Fruit fly (Drosophila melanogaster) whole organism, embryonic: ENCODE measurements around the gene Bap60.

Experiments used
- Ada2b ChIP-seq: fragments of 200-800 bp; sonication (Bioruptor generic); IDR thresholded peaks from 2 replicates; pipeline ENCODE4 v1.3.6; 2022; ENCODE audit warnings: missing biosample characterization, missing genetic modification characterization
- Asciz ChIP-seq: fragments of 200-800 bp; sonication (Bioruptor generic); optimal IDR thresholded peaks from 2 replicates; lab custom pipeline; 2017; ENCODE audit warnings: missing biosample characterization, mild to moderate bottlenecking, missing genetic modification characterization, missing genetic modification reagents
- Bgb ChIP-seq: fragments of 200-800 bp; sonication (Bioruptor generic); IDR thresholded peaks from 2 replicates; pipeline ENCODE4 v1.3.6; 2022; ENCODE audit warnings: missing biosample characterization, missing genetic modification characterization; ENCODE audit not compliant: partially characterized antibody
- BtbVII ChIP-seq: fragments of 200-800 bp; sonication (Bioruptor generic); optimal IDR thresholded peaks from 3 replicates; lab custom pipeline; 2017; ENCODE audit warnings: missing biosample characterization, mild to moderate bottlenecking, missing genetic modification characterization
- CG10543 ChIP-seq: fragments of 200-800 bp; sonication (Bioruptor generic); optimal IDR thresholded peaks from 3 replicates; lab custom pipeline; 2017; ENCODE audit warnings: missing biosample characterization, mild to moderate bottlenecking, missing genetic modification characterization, moderate library complexity
- CG12744 ChIP-seq: fragments of 200-800 bp; sonication (Bioruptor generic); optimal IDR thresholded peaks from 2 replicates; lab custom pipeline; 2016; ENCODE audit warnings: missing biosample characterization, missing genetic modification characterization
- CG12942 ChIP-seq: fragments of 200-800 bp; sonication (Bioruptor generic); optimal IDR thresholded peaks from 3 replicates; lab custom pipeline; 2016; ENCODE audit warnings: missing biosample characterization, missing genetic modification characterization
- CG17359 ChIP-seq: fragments of 200-800 bp; sonication (Bioruptor generic); optimal IDR thresholded peaks from 3 replicates; lab custom pipeline; 2018; ENCODE audit warnings: missing biosample characterization, mild to moderate bottlenecking, missing genetic modification characterization, moderate library complexity
- CG17612 ChIP-seq: fragments of 200-800 bp; sonication (Bioruptor generic); IDR thresholded peaks from 2 replicates; pipeline ENCODE4 v1.3.6; 2022; ENCODE audit warnings: missing biosample characterization, missing genetic modification characterization
- CG18619 ChIP-seq: fragments of 200-800 bp; sonication (Bioruptor generic); optimal IDR thresholded peaks from 3 replicates; lab custom pipeline; 2017; ENCODE audit warnings: missing biosample characterization, mild to moderate bottlenecking, missing genetic modification characterization
- CG2129 ChIP-seq: fragments of 200-800 bp; sonication (Bioruptor generic); IDR thresholded peaks from 2 replicates; pipeline ENCODE4 v1.3.6; 2022; ENCODE audit warnings: missing biosample characterization, missing genetic modification characterization; ENCODE audit not compliant: partially characterized antibody
- CG33557 ChIP-seq: fragments of 200-800 bp; sonication (Bioruptor generic); optimal IDR thresholded peaks from 2 replicates; lab custom pipeline; 2019; ENCODE audit warnings: missing biosample characterization, mild to moderate bottlenecking, missing genetic modification characterization, moderate library complexity
- CG3847 ChIP-seq: fragments of 200-800 bp; sonication (Bioruptor generic); IDR thresholded peaks from 2 replicates; pipeline ENCODE4 v1.3.6; 2022; ENCODE audit warnings: missing biosample characterization, missing genetic modification characterization
- CG4707 ChIP-seq: fragments of 200-800 bp; sonication (Bioruptor generic); optimal IDR thresholded peaks from 2 replicates; lab custom pipeline; 2018; ENCODE audit warnings: missing biosample characterization, mild to moderate bottlenecking, missing genetic modification characterization, moderate library complexity
- CG4820 ChIP-seq: fragments of 200-800 bp; sonication (Bioruptor generic); optimal IDR thresholded peaks from 3 replicates; lab custom pipeline; 2016; ENCODE audit warnings: missing biosample characterization, missing genetic modification characterization
- D19B ChIP-seq: fragments of 200-800 bp; sonication (Bioruptor generic); optimal IDR thresholded peaks from 2 replicates; lab custom pipeline; 2017; ENCODE audit warnings: missing biosample characterization, mild to moderate bottlenecking, missing genetic modification characterization
- Dbx ChIP-seq: fragments of 200-800 bp; sonication (Bioruptor generic); IDR thresholded peaks from 3 replicates; pipeline ENCODE4 v1.3.6; 2022; ENCODE audit warnings: missing biosample characterization, missing genetic modification characterization
- Eip74EF ChIP-seq, 2 experiments: fragments of 200-800 bp in 1 of 2; fragments of >200 bp in 1 of 2; sonication (Bioruptor generic) in 1 of 2; optimal IDR thresholded peaks; 2 replicates each; lab custom pipeline; 2017 to 2019; ENCODE audit warnings: missing biosample characterization in 2 of 2, missing genetic modification characterization in 2 of 2, mild to moderate bottlenecking in 1 of 2, moderate library complexity in 1 of 2
- Ets97D ChIP-seq: fragments of 200-800 bp; sonication (Bioruptor generic); optimal IDR thresholded peaks from 3 replicates; lab custom pipeline; 2016; ENCODE audit warnings: missing biosample characterization, missing genetic modification characterization
- H15 ChIP-seq: fragments of 200-800 bp; sonication (Bioruptor generic); IDR thresholded peaks from 3 replicates; pipeline ENCODE4 v1.3.6; 2022; ENCODE audit warnings: missing biosample characterization, missing genetic modification characterization
- HLH54F ChIP-seq: fragments of 200-800 bp; sonication (Bioruptor generic); optimal IDR thresholded peaks from 3 replicates; lab custom pipeline; 2016; ENCODE audit warnings: missing biosample characterization, missing genetic modification characterization
- Hsf ChIP-seq: fragments of 200-800 bp; sonication (Bioruptor generic); optimal IDR thresholded peaks from 3 replicates; lab custom pipeline; 2016; ENCODE audit warnings: missing biosample characterization, missing genetic modification characterization
- Opbp ChIP-seq: fragments of 200-800 bp; sonication (Bioruptor generic); IDR thresholded peaks from 3 replicates; pipeline ENCODE4 v1.3.6; 2022; ENCODE audit warnings: missing biosample characterization, missing genetic modification characterization; ENCODE audit not compliant: partially characterized antibody
- Sin3A ChIP-seq: fragments of >200 bp; optimal IDR thresholded peaks from 2 replicates; lab custom pipeline; 2018
- Sox102F ChIP-seq: fragments of 200-800 bp; sonication (Bioruptor generic); optimal IDR thresholded peaks from 2 replicates; lab custom pipeline; 2018; ENCODE audit warnings: missing biosample characterization, mild to moderate bottlenecking, missing genetic modification characterization, moderate library complexity
- Ssrp ChIP-seq: fragments of 200-800 bp; sonication (Bioruptor generic); optimal IDR thresholded peaks from 2 replicates; lab custom pipeline; 2018; ENCODE audit warnings: missing biosample characterization, mild to moderate bottlenecking, missing genetic modification characterization, moderate library complexity
- Xbp1 ChIP-seq: fragments of 200-800 bp; sonication (Bioruptor generic); optimal IDR thresholded peaks from 3 replicates; lab custom pipeline; 2016; ENCODE audit warnings: missing biosample characterization, mild to moderate bottlenecking, missing genetic modification characterization
- amos ChIP-seq: fragments of 200-800 bp; sonication (Bioruptor generic); IDR thresholded peaks from 2 replicates; pipeline ENCODE4 v1.3.6; 2022; ENCODE audit warnings: missing biosample characterization, missing genetic modification characterization; ENCODE audit not compliant: partially characterized antibody
- btn ChIP-seq: fragments of 200-800 bp; sonication (Bioruptor generic); optimal IDR thresholded peaks from 2 replicates; lab custom pipeline; 2016; ENCODE audit warnings: missing biosample characterization, missing genetic modification characterization
- eve ChIP-seq, 2 experiments: fragments of >200 bp; optimal IDR thresholded peaks; 2 replicates each; lab custom pipeline; 2017; ENCODE audit warnings: missing biosample characterization in 2 of 2, missing genetic modification characterization in 2 of 2
- eyg ChIP-seq: fragments of 200-800 bp; sonication (Bioruptor generic); optimal IDR thresholded peaks from 3 replicates; lab custom pipeline; 2016; ENCODE audit warnings: missing biosample characterization, missing genetic modification characterization
- fu2 ChIP-seq: fragments of 200-800 bp; sonication (Bioruptor generic); optimal IDR thresholded peaks from 2 replicates; lab custom pipeline; 2016; ENCODE audit warnings: missing biosample characterization, missing genetic modification characterization
- h ChIP-seq: fragments of >200 bp; optimal IDR thresholded peaks from 2 replicates; lab custom pipeline; 2017
- hth ChIP-seq: fragments of >200 bp; optimal IDR thresholded peaks from 2 replicates; lab custom pipeline; 2017; ENCODE audit warnings: inconsistent platforms
- nerfin-1 ChIP-seq: fragments of 200-800 bp; sonication (Bioruptor generic); optimal IDR thresholded peaks from 3 replicates; lab custom pipeline; 2019; ENCODE audit warnings: missing biosample characterization, mild to moderate bottlenecking, missing genetic modification characterization, moderate library complexity
- nerfin-2 ChIP-seq: fragments of 200-800 bp; sonication (Bioruptor generic); IDR thresholded peaks from 2 replicates; pipeline ENCODE4 v1.3.6; 2022; ENCODE audit warnings: missing biosample characterization, missing genetic modification characterization; ENCODE audit not compliant: partially characterized antibody
- odd ChIP-seq: fragments of 200-800 bp; sonication (Bioruptor generic); optimal IDR thresholded peaks from 2 replicates; lab custom pipeline; 2017; ENCODE audit warnings: missing biosample characterization, mild to moderate bottlenecking, missing genetic modification characterization
- prd ChIP-seq, 3 experiments: fragments of >200 bp in 2 of 3; fragments of 200-800 bp in 1 of 3; sonication (Bioruptor generic) in 1 of 3; optimal IDR thresholded peaks in 2 of 3; IDR thresholded peaks in 1 of 3; 2 replicates in 2 of 3; 3 replicates in 1 of 3; pipeline versions ENCODE4 v1.3.6 to Lab custom; 2017 to 2022; ENCODE audit warnings: missing biosample characterization in 1 of 3, missing genetic modification characterization in 1 of 3
- row ChIP-seq: fragments of 200-800 bp; sonication (Bioruptor generic); IDR thresholded peaks from 3 replicates; pipeline ENCODE4 v1.3.6; 2022; ENCODE audit warnings: missing biosample characterization, missing genetic modification characterization
- run ChIP-seq: fragments of 200-800 bp; sonication (Bioruptor generic); optimal IDR thresholded peaks from 3 replicates; lab custom pipeline; 2018; ENCODE audit warnings: missing biosample characterization, mild to moderate bottlenecking, missing genetic modification characterization
- sens-2 ChIP-seq: fragments of 200-800 bp; sonication (Bioruptor generic); IDR thresholded peaks from 2 replicates; pipeline ENCODE4 v1.3.6; 2022; ENCODE audit warnings: missing biosample characterization, missing genetic modification characterization
- sisA ChIP-seq: fragments of 200-800 bp; sonication (Bioruptor generic); IDR thresholded peaks from 2 replicates; pipeline ENCODE4 v1.3.6; 2022; ENCODE audit warnings: missing biosample characterization, missing genetic modification characterization
- sr ChIP-seq: fragments of 200-800 bp; sonication (Bioruptor generic); IDR thresholded peaks from 3 replicates; pipeline ENCODE4 v1.3.6; 2022; ENCODE audit warnings: missing biosample characterization, missing genetic modification characterization
- stc ChIP-seq: fragments of 200-800 bp; sonication (Bioruptor generic); IDR thresholded peaks from 2 replicates; pipeline ENCODE4 v1.3.6; 2022; ENCODE audit warnings: missing biosample characterization, missing genetic modification characterization
- trh ChIP-seq: fragments of 200-800 bp; sonication (Bioruptor generic); optimal IDR thresholded peaks from 2 replicates; lab custom pipeline; 2016; ENCODE audit warnings: missing biosample characterization, missing genetic modification characterization
- unc-4 ChIP-seq: fragments of 200-800 bp; sonication (Bioruptor generic); IDR thresholded peaks from 2 replicates; pipeline ENCODE4 v1.3.6; 2022; ENCODE audit warnings: missing biosample characterization, missing genetic modification characterization; ENCODE audit not compliant: partially characterized antibody
- vnd ChIP-seq: fragments of 200-800 bp; sonication (Bioruptor generic); IDR thresholded peaks from 3 replicates; pipeline ENCODE4 v1.3.6; 2022; ENCODE audit warnings: missing biosample characterization, missing genetic modification characterization; ENCODE audit not compliant: partially characterized antibody
- zf30C ChIP-seq: fragments of 200-800 bp; sonication (Bioruptor generic); optimal IDR thresholded peaks from 3 replicates; lab custom pipeline; 2018; ENCODE audit warnings: missing biosample characterization, mild to moderate bottlenecking, missing genetic modification characterization

The Bap60 gene

dm6 chrX:13154783-13155182 lies 4.5 kb downstream of the Bap60 start, which contains the start of the genes CG4318 and CG4332 (continued):
- TF ChIP-seq CG12744 (GFP tag; lab: Kevin White, UChicago) = no peak
- no peak for TF ChIP-seq Hsf (GFP tag; lab: Kevin White, UChicago)
- peak; percentile 72 for TF ChIP-seq nerfin-2 (GFP tag; lab: Robert Waterston, UW)
- no peak for TF ChIP-seq odd
- no peak for TF ChIP-seq H15 (GFP tag; lab: Robert Waterston, UW)
- TF ChIP-seq Sox102F (GFP tag; lab: Kevin White, UChicago) = no peak
- no peak for TF ChIP-seq CG17359 (tag; lab: Kevin White, UChicago)
- TF ChIP-seq CG33557 (GFP tag; lab: Kevin White, UChicago) = no peak
- no peak for TF ChIP-seq sr (GFP tag; lab: Robert Waterston, UW)
- TF ChIP-seq Xbp1 = no peak
- no peak for TF ChIP-seq Ada2b (GFP tag; lab: Robert Waterston, UW)
- no peak for TF ChIP-seq CG4820 (GFP tag; lab: Kevin White, UChicago)
- no peak for TF ChIP-seq CG17612 (GFP tag; lab: Robert Waterston, UW)
- TF ChIP-seq hth = no peak
- no peak for TF ChIP-seq run (tag; lab: Kevin White, UChicago)
- TF ChIP-seq eve (GFP tag; optimal IDR thresholded peaks at IDR 0.05; lab: Kevin White, UChicago) = no peak
- TF ChIP-seq D19B = no peak
- TF ChIP-seq sens-2 (GFP tag; lab: Robert Waterston, UW) = no peak
- peak; percentile 92 for TF ChIP-seq Bgb
- TF ChIP-seq HLH54F (GFP tag; lab: Kevin White, UChicago) = no peak
- peak; percentile 89 for TF ChIP-seq amos (GFP tag; lab: Robert Waterston, UW)
- peak; percentile 86 for TF ChIP-seq unc-4 (GFP tag; lab: Robert Waterston, UW)
- no peak for TF ChIP-seq nerfin-1 (tag; lab: Kevin White, UChicago)
- no peak for TF ChIP-seq zf30C (GFP tag; lab: Kevin White, UChicago)
- TF ChIP-seq CG2129 (GFP tag; lab: Robert Waterston, UW) = peak; percentile 59; the same call in 1 of the 2 replicates
- peak; percentile 74 for TF ChIP-seq vnd
- no peak for TF ChIP-seq Asciz
- TF ChIP-seq Sin3A = peak; percentile 38
- no peak for TF ChIP-seq btn (GFP tag; lab: Kevin White, UChicago)
- no peak for TF ChIP-seq sisA (GFP tag; lab: Robert Waterston, UW)
- TF ChIP-seq Dbx (GFP tag; lab: Robert Waterston, UW) = 0 out of 3 replicates have a peak, but pooled peaks have one; percentile 7
- no peak for TF ChIP-seq stc (GFP tag; lab: Robert Waterston, UW)
- TF ChIP-seq Ssrp (tag; lab: Kevin White, UChicago) = no peak
- no peak for TF ChIP-seq eyg (GFP tag; lab: Kevin White, UChicago)
- TF ChIP-seq Opbp (GFP tag; lab: Robert Waterston, UW) = peak; percentile 89
- no peak for TF ChIP-seq CG4707 (GFP tag; lab: Kevin White, UChicago)
- no peak for TF ChIP-seq CG18619 (GFP tag; lab: Kevin White, UChicago)
- no peak for TF ChIP-seq Eip74EF (GFP tag; optimal IDR thresholded peaks at IDR 0.05; lab: Kevin White, UChicago)
- TF ChIP-seq row = peak; percentile 49; the same call in 2 of the 3 replicates
- TF ChIP-seq BtbVII = no peak
- no peak for TF ChIP-seq prd (optimal IDR thresholded peaks at IDR 0.05; lab: Kevin White, UChicago)
- no peak for TF ChIP-seq prd (GFP tag; IDR thresholded peaks at IDR 0.05; lab: Robert Waterston, UW)
- TF ChIP-seq h (lab: Kevin White, UChicago) = no peak
- TF ChIP-seq trh = no peak
- no peak for TF ChIP-seq fu2
- TF ChIP-seq CG10543 (GFP tag; lab: Kevin White, UChicago) = no peak
- TF ChIP-seq Ets97D (GFP tag; lab: Kevin White, UChicago) = peak; percentile 40
- TF ChIP-seq CG12942 (GFP tag; lab: Kevin White, UChicago) = no peak
- no peak for TF ChIP-seq CG3847 (GFP tag; lab: Robert Waterston, UW)
